Worm (Caenorhabditis elegans): ENCODE data around the gene oct-2.

- TF ChIP-seq hmg-11 (tag; optimal IDR thresholded peaks at IDR 0.05) (no peak), zag-1 (tag; optimal IDR thresholded peaks at IDR 0.05) (no peak), aly-2 (tag; optimal IDR thresholded peaks at IDR 0.05) (no peak), nhr-12 (tag; optimal IDR thresholded peaks at IDR 0.05) (no peak), ama-1 (optimal IDR thresholded peaks at IDR 0.05) (no peak), nhr-43 (tag; optimal IDR thresholded peaks at IDR 0.05; ENCODE audit: poor library complexity, severe bottlenecking) (no peak), ceh-82 (tag; optimal IDR thresholded peaks at IDR 0.05) (no peak), pqm-1 (tag; optimal IDR thresholded peaks at IDR 0.05) (no peak), ceh-16 (tag; optimal IDR thresholded peaks at IDR 0.05) (no peak), mdl-1 (tag; optimal IDR thresholded peaks at IDR 0.05) (no peak), nhr-25 (tag; optimal IDR thresholded peaks at IDR 0.05) (no peak), fos-1 (tag; optimal IDR thresholded peaks at IDR 0.05) (no peak), skn-1 (tag; optimal IDR thresholded peaks at IDR 0.05) (no peak), nhr-77 (tag; optimal IDR thresholded peaks at IDR 0.05) (no peak)
Observed at ce11 chrX:11307056-11307455, 39.2 kb upstream of the oct-2 start, which contains the start of gene vhl-1.
